Fruit fly (Drosophila melanogaster) whole organism, embryonic: ENCODE results near the gene CG43998.
A peak's percentile ranks its signal among the peaks of the same experiment; 100 is the strongest.

Source experiments
- Abd-B ChIP-seq: fragments of 200-800 bp; sonication (Bioruptor generic); optimal IDR thresholded peaks from 2 replicates; lab custom pipeline; 2018; ENCODE audit warnings: missing biosample characterization, mild to moderate bottlenecking, missing genetic modification characterization, moderate library complexity
- Ada2b ChIP-seq: fragments of 200-800 bp; sonication (Bioruptor generic); IDR thresholded peaks from 2 replicates; pipeline ENCODE4 v1.3.6; 2022; ENCODE audit warnings: missing biosample characterization, missing genetic modification characterization
- CG10209 ChIP-seq: fragments of 200-800 bp; sonication (Bioruptor generic); optimal IDR thresholded peaks from 3 replicates; lab custom pipeline; 2017; ENCODE audit warnings: missing biosample characterization, mild to moderate bottlenecking, missing genetic modification characterization, missing genetic modification reagents
- CG11093 ChIP-seq: fragments of 200-800 bp; sonication (Bioruptor generic); IDR thresholded peaks from 3 replicates; pipeline ENCODE4 v1.3.6; 2022; ENCODE audit warnings: missing biosample characterization, missing genetic modification characterization
- CG11695 ChIP-seq: fragments of 200-800 bp; sonication (Bioruptor generic); IDR thresholded peaks from 3 replicates; pipeline ENCODE4 v1.3.6; 2022; ENCODE audit warnings: missing biosample characterization, missing genetic modification characterization
- CG13123 ChIP-seq: fragments of 200-800 bp; sonication (Bioruptor generic); optimal IDR thresholded peaks from 2 replicates; lab custom pipeline; 2016; ENCODE audit warnings: missing biosample characterization, missing genetic modification characterization
- CG15514 ChIP-seq: fragments of 200-800 bp; sonication (Bioruptor generic); optimal IDR thresholded peaks from 3 replicates; lab custom pipeline; 2017; ENCODE audit warnings: missing biosample characterization, missing genetic modification characterization, mild to moderate bottlenecking, moderate library complexity, missing genetic modification reagents
- CG17328 ChIP-seq: fragments of 200-800 bp; sonication (Bioruptor generic); IDR thresholded peaks from 2 replicates; pipeline ENCODE4 v1.3.6; 2022; ENCODE audit warnings: missing biosample characterization, missing genetic modification characterization
- CG17359 ChIP-seq: fragments of 200-800 bp; sonication (Bioruptor generic); optimal IDR thresholded peaks from 3 replicates; lab custom pipeline; 2018; ENCODE audit warnings: missing biosample characterization, mild to moderate bottlenecking, missing genetic modification characterization, moderate library complexity
- CG17829 ChIP-seq: fragments of 200-800 bp; optimal IDR thresholded peaks from 2 replicates; lab custom pipeline; 2019; ENCODE audit warnings: missing biosample characterization, mild to moderate bottlenecking, missing genetic modification characterization, moderate library complexity
- CG2678 ChIP-seq: fragments of 200-800 bp; sonication (Bioruptor generic); optimal IDR thresholded peaks from 3 replicates; lab custom pipeline; 2019; ENCODE audit warnings: missing biosample characterization, mild to moderate bottlenecking, missing genetic modification characterization, moderate library complexity
- CG32767 ChIP-seq: fragments of 200-800 bp; sonication (Bioruptor generic); IDR thresholded peaks from 2 replicates; pipeline ENCODE4 v1.3.6; 2022; ENCODE audit warnings: missing biosample characterization, missing genetic modification characterization
- CG32772 ChIP-seq: fragments of 200-800 bp; sonication (Bioruptor generic); IDR thresholded peaks from 2 replicates; pipeline ENCODE4 v1.3.6; 2022; ENCODE audit warnings: missing biosample characterization, missing genetic modification characterization
- CG3281 ChIP-seq: fragments of 200-800 bp; sonication (Bioruptor generic); optimal IDR thresholded peaks from 3 replicates; lab custom pipeline; 2017; ENCODE audit warnings: missing biosample characterization, mild to moderate bottlenecking, missing genetic modification characterization
- CG33557 ChIP-seq: fragments of 200-800 bp; sonication (Bioruptor generic); optimal IDR thresholded peaks from 2 replicates; lab custom pipeline; 2019; ENCODE audit warnings: missing biosample characterization, mild to moderate bottlenecking, missing genetic modification characterization, moderate library complexity
- CG3407 ChIP-seq: fragments of 200-800 bp; sonication (Bioruptor generic); optimal IDR thresholded peaks from 2 replicates; lab custom pipeline; 2018; ENCODE audit warnings: missing biosample characterization, mild to moderate bottlenecking, missing genetic modification characterization
- CG4282 ChIP-seq: fragments of 200-800 bp; sonication (Bioruptor generic); optimal IDR thresholded peaks from 2 replicates; lab custom pipeline; 2016; ENCODE audit warnings: missing biosample characterization, missing genetic modification characterization
- CG4617 ChIP-seq: fragments of 200-800 bp; sonication (Bioruptor generic); optimal IDR thresholded peaks from 3 replicates; lab custom pipeline; 2016; ENCODE audit warnings: missing biosample characterization, missing genetic modification characterization, borderline replicate concordance
- CG5245 ChIP-seq: fragments of 200-800 bp; sonication (Bioruptor generic); optimal IDR thresholded peaks from 3 replicates; lab custom pipeline; 2016; ENCODE audit warnings: missing biosample characterization, missing genetic modification characterization
- CG7556 ChIP-seq: fragments of 200-800 bp; sonication (Bioruptor generic); optimal IDR thresholded peaks from 2 replicates; lab custom pipeline; 2017; ENCODE audit warnings: missing biosample characterization, mild to moderate bottlenecking, missing genetic modification characterization
- CG7987 ChIP-seq: fragments of 200-800 bp; sonication (Bioruptor generic); optimal IDR thresholded peaks from 2 replicates; lab custom pipeline; 2018; ENCODE audit warnings: missing biosample characterization, mild to moderate bottlenecking, missing genetic modification characterization, moderate library complexity
- CG8359 ChIP-seq: fragments of 200-800 bp; sonication (Bioruptor generic); optimal IDR thresholded peaks from 2 replicates; lab custom pipeline; 2017; ENCODE audit warnings: missing biosample characterization, mild to moderate bottlenecking, missing genetic modification characterization, borderline replicate concordance
- CG9215 ChIP-seq: fragments of 200-800 bp; sonication (Bioruptor generic); IDR thresholded peaks from 2 replicates; pipeline ENCODE4 v1.3.6; 2022; ENCODE audit warnings: missing biosample characterization, missing genetic modification characterization
- Camta ChIP-seq: fragments of 200-800 bp; sonication (Bioruptor generic); optimal IDR thresholded peaks from 2 replicates; lab custom pipeline; 2016; ENCODE audit warnings: missing biosample characterization, missing genetic modification characterization
- CoRest ChIP-seq: fragments of 200-800 bp; sonication (Bioruptor generic); optimal IDR thresholded peaks from 3 replicates; lab custom pipeline; 2018; ENCODE audit warnings: missing biosample characterization, mild to moderate bottlenecking, missing genetic modification characterization, moderate library complexity
- D19B ChIP-seq: fragments of 200-800 bp; sonication (Bioruptor generic); optimal IDR thresholded peaks from 2 replicates; lab custom pipeline; 2017; ENCODE audit warnings: missing biosample characterization, mild to moderate bottlenecking, missing genetic modification characterization
- E2f2 ChIP-seq: fragments of 200-800 bp; sonication (Bioruptor generic); IDR thresholded peaks from 2 replicates; pipeline ENCODE4 v1.3.6; 2022; ENCODE audit warnings: missing biosample characterization, missing genetic modification characterization
- HLH3B ChIP-seq: fragments of 200-800 bp; sonication (Bioruptor generic); IDR thresholded peaks from 2 replicates; pipeline ENCODE4 v1.3.6; 2022; ENCODE audit warnings: missing biosample characterization, missing genetic modification characterization
- Hand ChIP-seq: fragments of 200-800 bp; sonication (Bioruptor generic); optimal IDR thresholded peaks from 2 replicates; lab custom pipeline; 2017; ENCODE audit warnings: mild to moderate bottlenecking, missing biosample characterization, missing genetic modification reagents, missing genetic modification characterization
- Hey ChIP-seq: fragments of 200-800 bp; sonication (Bioruptor generic); optimal IDR thresholded peaks from 3 replicates; lab custom pipeline; 2018; ENCODE audit warnings: missing biosample characterization, mild to moderate bottlenecking, missing genetic modification characterization
- Sry-δ ChIP-seq: fragments of 200-800 bp; sonication (Bioruptor generic); optimal IDR thresholded peaks from 2 replicates; lab custom pipeline; 2016; ENCODE audit warnings: missing biosample characterization, missing genetic modification characterization
- Ssrp ChIP-seq: fragments of 200-800 bp; sonication (Bioruptor generic); optimal IDR thresholded peaks from 2 replicates; lab custom pipeline; 2018; ENCODE audit warnings: missing biosample characterization, mild to moderate bottlenecking, missing genetic modification characterization, moderate library complexity
- Trl ChIP-seq, 3 experiments: fragments of >200 bp in 2 of 3; fragments of 200-800 bp in 1 of 3; sonication (Bioruptor generic) in 1 of 3; optimal IDR thresholded peaks; 2 replicates in 1 of 3; 3 replicates in 2 of 3; lab custom pipeline; 2016 to 2017; ENCODE audit warnings: missing biosample characterization in 1 of 3, missing genetic modification characterization in 1 of 3
- Xbp1 ChIP-seq: fragments of 200-800 bp; sonication (Bioruptor generic); optimal IDR thresholded peaks from 3 replicates; lab custom pipeline; 2016; ENCODE audit warnings: missing biosample characterization, mild to moderate bottlenecking, missing genetic modification characterization
- amos ChIP-seq: fragments of 200-800 bp; sonication (Bioruptor generic); IDR thresholded peaks from 2 replicates; pipeline ENCODE4 v1.3.6; 2022; ENCODE audit warnings: missing biosample characterization, missing genetic modification characterization; ENCODE audit not compliant: partially characterized antibody
- bab2 ChIP-seq: fragments of 200-800 bp; sonication (Bioruptor generic); optimal IDR thresholded peaks from 2 replicates; lab custom pipeline; 2016; ENCODE audit warnings: missing biosample characterization, missing genetic modification characterization
- ci ChIP-seq: fragments of 200-800 bp; sonication (Bioruptor generic); IDR thresholded peaks from 3 replicates; pipeline ENCODE4 v1.3.6; 2022; ENCODE audit warnings: missing biosample characterization, missing genetic modification characterization
- cwo ChIP-seq: fragments of 200-800 bp; sonication (Bioruptor generic); optimal IDR thresholded peaks from 3 replicates; lab custom pipeline; 2017; ENCODE audit warnings: missing biosample characterization, missing genetic modification characterization, mild to moderate bottlenecking, moderate library complexity, missing genetic modification reagents
- dysf ChIP-seq: fragments of 200-800 bp; sonication (Bioruptor generic); IDR thresholded peaks from 3 replicates; pipeline ENCODE4 v1.3.6; 2022; ENCODE audit warnings: missing biosample characterization, missing genetic modification characterization
- fd3F ChIP-seq: fragments of 200-800 bp; sonication (Bioruptor generic); optimal IDR thresholded peaks from 2 replicates; lab custom pipeline; 2018; ENCODE audit warnings: missing biosample characterization, mild to moderate bottlenecking, missing genetic modification characterization, moderate library complexity
- grau ChIP-seq: fragments of 200-800 bp; optimal IDR thresholded peaks from 3 replicates; lab custom pipeline; 2019; ENCODE audit warnings: missing biosample characterization, mild to moderate bottlenecking, missing genetic modification characterization, moderate library complexity
- lab ChIP-seq: fragments of 200-800 bp; sonication (Bioruptor generic); optimal IDR thresholded peaks from 3 replicates; lab custom pipeline; 2017; ENCODE audit warnings: missing biosample characterization, missing genetic modification characterization, mild to moderate bottlenecking, moderate library complexity, missing genetic modification reagents
- org-1 ChIP-seq: fragments of 200-800 bp; sonication (Bioruptor generic); optimal IDR thresholded peaks from 2 replicates; lab custom pipeline; 2017; ENCODE audit warnings: missing biosample characterization, missing genetic modification characterization
- psq ChIP-seq: fragments of 200-800 bp; sonication (Bioruptor generic); optimal IDR thresholded peaks from 2 replicates; lab custom pipeline; 2017; ENCODE audit warnings: missing biosample characterization, missing genetic modification characterization
- ranshi ChIP-seq: fragments of 200-800 bp; sonication (Bioruptor generic); IDR thresholded peaks from 2 replicates; pipeline ENCODE4 v1.3.6; 2022; ENCODE audit warnings: missing biosample characterization, missing genetic modification characterization
- row ChIP-seq: fragments of 200-800 bp; sonication (Bioruptor generic); IDR thresholded peaks from 3 replicates; pipeline ENCODE4 v1.3.6; 2022; ENCODE audit warnings: missing biosample characterization, missing genetic modification characterization
- tap ChIP-seq: fragments of 200-800 bp; optimal IDR thresholded peaks from 3 replicates; lab custom pipeline; 2019; ENCODE audit warnings: missing biosample characterization, mild to moderate bottlenecking, missing genetic modification characterization, moderate library complexity
- tin ChIP-seq: fragments of 200-800 bp; sonication (Bioruptor generic); optimal IDR thresholded peaks from 3 replicates; lab custom pipeline; 2016; ENCODE audit warnings: missing biosample characterization, missing genetic modification characterization
- trem ChIP-seq: fragments of 200-800 bp; optimal IDR thresholded peaks from 3 replicates; lab custom pipeline; 2019; ENCODE audit warnings: missing biosample characterization, mild to moderate bottlenecking, missing genetic modification characterization, moderate library complexity
- ttk ChIP-seq: fragments of 200-800 bp; sonication (Bioruptor generic); IDR thresholded peaks from 2 replicates; pipeline ENCODE4 v2.1.2; 2022; ENCODE audit warnings: missing biosample characterization, missing genetic modification characterization
- wdn ChIP-seq: fragments of 200-800 bp; sonication (Bioruptor generic); IDR thresholded peaks from 2 replicates; pipeline ENCODE4 v1.3.6; 2022; ENCODE audit warnings: missing biosample characterization, missing genetic modification characterization

CG43998 gene

dm6 chr3R:23890886-23891285 lies 37.9 kb downstream of the CG43998 start, which contains the start of gene TfIIA-S (continued):
- TF ChIP-seq CG4617 (GFP tag; lab: Kevin White, UChicago) (peak; percentile 94), row (no peak), CG10209 (GFP tag; lab: Kevin White, UChicago) (peak; percentile 69), tin (GFP tag; lab: Kevin White, UChicago) (peak; percentile 81), CG7556 (peak; percentile 54), Xbp1 (GFP tag; lab: Kevin White, UChicago) (peak; percentile 90), E2f2 (GFP tag; lab: Robert Waterston, UW) (no peak), HLH3B (GFP tag; lab: Robert Waterston, UW) (no peak), CG17328 (GFP tag; lab: Robert Waterston, UW) (no peak), CG3281 (GFP tag; lab: Kevin White, UChicago) (peak; percentile 71), CG8359 (GFP tag; lab: Kevin White, UChicago) (no peak), CG5245 (GFP tag; lab: Kevin White, UChicago) (peak; percentile 71), tap (tag; lab: Kevin White, UChicago) (no peak), CG2678 (tag; lab: Kevin White, UChicago) (no peak), fd3F (GFP tag; lab: Kevin White, UChicago) (peak; percentile 37), Sry-δ (GFP tag; lab: Kevin White, UChicago) (peak; percentile 77), CG7987 (peak; percentile 83), ttk (GFP tag; lab: Robert Waterston, UW) (no peak), Hand (no peak), dysf (GFP tag; lab: Robert Waterston, UW) (no peak), Ada2b (GFP tag; lab: Robert Waterston, UW) (no peak), CoRest (tag; lab: Kevin White, UChicago) (peak; percentile 64), bab2 (GFP tag; lab: Kevin White, UChicago) (peak; percentile 75), Trl (optimal IDR thresholded peaks at IDR 0.05; lab: Kevin White, UChicago) (no peak), Trl (GFP tag; optimal IDR thresholded peaks at IDR 0.05; lab: Kevin White, UChicago) (peak; percentile 91), CG15514 (GFP tag; lab: Kevin White, UChicago) (peak; percentile 92), CG32772 (GFP tag; lab: Robert Waterston, UW) (no peak), CG17359 (tag; lab: Kevin White, UChicago) (peak; percentile 63), psq (GFP tag; lab: Kevin White, UChicago) (peak; percentile 35), ci (GFP tag; lab: Robert Waterston, UW) (no peak), CG32767 (GFP tag; lab: Robert Waterston, UW) (no peak), CG9215 (GFP tag; lab: Robert Waterston, UW) (no peak), CG4282 (GFP tag; lab: Kevin White, UChicago) (peak; percentile 91), wdn (GFP tag; lab: Robert Waterston, UW) (no peak), CG11695 (GFP tag; lab: Robert Waterston, UW) (no peak), Hey (peak; percentile 44), Abd-B (GFP tag; lab: Kevin White, UChicago) (peak; percentile 62), CG11093 (GFP tag; lab: Robert Waterston, UW) (peak; percentile 49; the same call in 1 of the 3 replicates), CG17829 (tag; lab: Kevin White, UChicago) (peak; percentile 82), grau (tag; lab: Kevin White, UChicago) (peak; percentile 63), ranshi (GFP tag; lab: Robert Waterston, UW) (no peak), amos (no peak), Ssrp (tag; lab: Kevin White, UChicago) (no peak), trem (peak; percentile 88), lab (peak; percentile 91), D19B (GFP tag; lab: Kevin White, UChicago) (peak; percentile 32), cwo (GFP tag; lab: Kevin White, UChicago) (no peak), CG3407 (GFP tag; lab: Kevin White, UChicago) (peak; percentile 46), CG13123 (GFP tag; lab: Kevin White, UChicago) (peak; percentile 69), Camta (GFP tag; lab: Kevin White, UChicago) (peak; percentile 72), CG33557 (peak; percentile 7), org-1 (GFP tag; lab: Kevin White, UChicago) (peak; percentile 54)
